Worm (Caenorhabditis elegans) whole organism, L2 larva: ENCODE results near the gene spp-22.

ENCODE experiments used
- ZK546.5 ChIP-seq: sonication (generic microtip); optimal IDR thresholded peaks from 2 replicates; lab custom pipeline; 2017; ENCODE audit warnings: missing biosample characterization, missing genetic modification characterization
- ceh-82 ChIP-seq: fragments of 150-350 bp; optimal IDR thresholded peaks from 2 replicates; lab custom pipeline; 2014; ENCODE audit warnings: missing biosample characterization, missing genetic modification characterization
- nhr-11 ChIP-seq: fragments of 150-350 bp; optimal IDR thresholded peaks from 2 replicates; lab custom pipeline; 2014; ENCODE audit warnings: missing biosample characterization, missing genetic modification characterization
- nhr-237 ChIP-seq: fragments of 150-350 bp; optimal IDR thresholded peaks from 2 replicates; lab custom pipeline; 2014; ENCODE audit warnings: missing biosample characterization, missing genetic modification characterization
- nhr-77 ChIP-seq: fragments of 150-350 bp; optimal IDR thresholded peaks from 2 replicates; lab custom pipeline; 2014; ENCODE audit warnings: missing biosample characterization, missing genetic modification characterization

ce11 chrX:7254558-7254957 is 43.1 kb downstream of the spp-22 start, which contains the start of gene F46H5.4:
- no peak for TF ChIP-seq nhr-237
- no peak for TF ChIP-seq ZK546.5 (tag; lab: Kevin White, UChicago)
- TF ChIP-seq nhr-11 (tag; lab: Kevin White, UChicago) = no peak
- no peak for TF ChIP-seq nhr-77
- TF ChIP-seq ceh-82 (tag; lab: Kevin White, UChicago) = no peak
